Worm (Caenorhabditis elegans) whole organism, L2 larva: ENCODE data around the gene slc-17.5.

Experiments
- R02D3.7 ChIP-seq: fragments of 150-350 bp; optimal IDR thresholded peaks from 2 replicates; lab custom pipeline; 2014; ENCODE audit warnings: missing biosample characterization, missing genetic modification characterization
- ZK546.5 ChIP-seq: sonication (generic microtip); optimal IDR thresholded peaks from 2 replicates; lab custom pipeline; 2017; ENCODE audit warnings: missing biosample characterization, missing genetic modification characterization
- aly-2 ChIP-seq: fragments of 150-350 bp; optimal IDR thresholded peaks from 2 replicates; lab custom pipeline; 2014; ENCODE audit warnings: missing biosample characterization, missing genetic modification characterization
- ceh-82 ChIP-seq: fragments of 150-350 bp; optimal IDR thresholded peaks from 2 replicates; lab custom pipeline; 2014; ENCODE audit warnings: missing biosample characterization, missing genetic modification characterization
- fos-1 ChIP-seq: fragments of 150-350 bp; optimal IDR thresholded peaks from 2 replicates; lab custom pipeline; 2014; ENCODE audit warnings: missing biosample characterization, missing genetic modification characterization
- lin-39 ChIP-seq: fragments of 150-350 bp; optimal IDR thresholded peaks from 2 replicates; lab custom pipeline; 2014; ENCODE audit warnings: missing biosample characterization, missing genetic modification reagents, missing genetic modification characterization
- nhr-77 ChIP-seq: fragments of 150-350 bp; optimal IDR thresholded peaks from 2 replicates; lab custom pipeline; 2014; ENCODE audit warnings: missing biosample characterization, missing genetic modification characterization
- sem-4 ChIP-seq: fragments of 150-350 bp; optimal IDR thresholded peaks from 2 replicates; lab custom pipeline; 2014; ENCODE audit warnings: missing biosample characterization, missing genetic modification reagents, missing genetic modification characterization
- sma-3 ChIP-seq: sonication (generic microtip); optimal IDR thresholded peaks from 2 replicates; lab custom pipeline; 2016; ENCODE audit warnings: missing genetic modification reagents, missing genetic modification characterization, missing compliant biosample characterization
- unc-55 ChIP-seq: fragments of 150-350 bp; sonication (generic microtip); optimal IDR thresholded peaks from 3 replicates; lab custom pipeline; 2014; ENCODE audit warnings: missing biosample characterization, missing genetic modification reagents, missing genetic modification characterization
- unc-62 ChIP-seq: fragments of 150-350 bp; optimal IDR thresholded peaks from 2 replicates; lab custom pipeline; 2014; ENCODE audit warnings: missing biosample characterization, missing genetic modification reagents, missing genetic modification characterization
- zag-1 ChIP-seq: fragments of 150-350 bp; optimal IDR thresholded peaks from 2 replicates; lab custom pipeline; 2014; ENCODE audit warnings: missing biosample characterization, missing genetic modification characterization
- ztf-1 ChIP-seq: fragments of 200-800 bp; sonication (Bioruptor generic); conservative IDR thresholded peaks from 2 replicates; pipeline ENCODE4 v1.3.6; 2022; ENCODE audit warnings: missing genetic modification characterization, missing compliant biosample characterization

DNA sequence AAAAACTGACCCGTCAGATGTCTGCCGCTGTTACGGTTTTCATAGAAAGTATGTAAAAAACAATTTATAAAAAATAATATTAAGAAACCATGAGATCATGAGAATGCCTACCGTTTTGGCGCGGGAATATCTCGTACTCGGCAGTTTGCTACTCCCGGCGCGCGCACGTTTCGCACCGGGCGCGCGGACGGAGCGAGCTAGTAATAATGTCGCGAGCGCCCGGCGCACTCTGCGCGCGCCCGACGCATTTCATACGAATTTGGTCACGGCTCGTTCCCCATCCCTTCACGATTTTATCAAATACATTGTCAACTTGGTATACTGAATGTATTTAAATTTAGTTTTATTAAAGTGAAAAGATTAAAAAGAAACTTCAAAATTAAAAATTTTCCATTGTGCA is 41.2 kb upstream of the slc-17.5 start:
- no peak for TF ChIP-seq aly-2
- no peak for TF ChIP-seq unc-55 (GFP tag; lab: Kevin White, UChicago)
- TF ChIP-seq ceh-82 = no peak
- TF ChIP-seq unc-62 = no peak
- TF ChIP-seq nhr-77 (tag; lab: Kevin White, UChicago) = no peak
- no peak for TF ChIP-seq ZK546.5 (tag; lab: Kevin White, UChicago)
- no peak for TF ChIP-seq zag-1 (tag; lab: Kevin White, UChicago)
- no peak for TF ChIP-seq fos-1
- no peak for TF ChIP-seq sem-4 (tag; lab: Kevin White, UChicago)
- no peak for TF ChIP-seq lin-39
- no peak for TF ChIP-seq R02D3.7 (tag; lab: Kevin White, UChicago)
- no peak for TF ChIP-seq ztf-1 (GFP tag; lab: Robert Waterston, UW)
- TF ChIP-seq sma-3 (GFP tag; lab: Kevin White, UChicago) = no peak
